Worm (Caenorhabditis elegans) whole organism, midembryonic: ENCODE results near the gene ZK177.2.

Experiments used
- T22C8.4 ChIP-seq: fragments of 200-800 bp; sonication (Bioruptor generic); IDR thresholded peaks from 2 replicates; pipeline ENCODE4 v1.3.6; 2022; ENCODE audit warnings: missing genetic modification characterization, missing compliant biosample characterization
- flt-1 ChIP-seq: fragments of 200-800 bp; sonication (Bioruptor generic); IDR thresholded peaks from 2 replicates; pipeline ENCODE4 v1.3.6; 2022; ENCODE audit warnings: missing genetic modification characterization, missing compliant biosample characterization
- klf-2 ChIP-seq: fragments of 200-800 bp; sonication (Bioruptor generic); conservative IDR thresholded peaks from 2 replicates; pipeline ENCODE4 v1.3.6; 2022; ENCODE audit warnings: missing genetic modification reagents, missing genetic modification characterization, missing compliant biosample characterization
- med-1 ChIP-seq: sonication (generic microtip); optimal IDR thresholded peaks from 2 replicates; lab custom pipeline; 2017; ENCODE audit warnings: missing genetic modification characterization, mild to moderate bottlenecking, missing compliant biosample characterization, antibody characterized with exemption, missing genetic modification reagents; ENCODE audit not compliant: insufficient read depth
- tab-1 ChIP-seq: fragments of 200-800 bp; sonication (Bioruptor generic); IDR thresholded peaks from 2 replicates; pipeline ENCODE4 v1.3.6; 2022; ENCODE audit warnings: missing genetic modification characterization, missing compliant biosample characterization
- ztf-23 ChIP-seq: fragments of 200-800 bp; sonication (Bioruptor generic); IDR thresholded peaks from 2 replicates; pipeline ENCODE4 v1.3.6; 2022; ENCODE audit warnings: missing genetic modification reagents, missing genetic modification characterization, missing compliant biosample characterization
- ztf-29 ChIP-seq: fragments of 200-800 bp; sonication (Bioruptor generic); IDR thresholded peaks from 2 replicates; pipeline ENCODE4 v1.3.6; 2022; ENCODE audit warnings: missing genetic modification reagents, missing genetic modification characterization, missing compliant biosample characterization

ce11 chrII:5518055-5518454 lies 955 bp upstream of the ZK177.2 start:
- TF ChIP-seq med-1 (no peak), flt-1 (GFP tag; lab: Robert Waterston, UW) (no peak), klf-2 (GFP tag; lab: Robert Waterston, UW) (no peak), tab-1 (GFP tag; lab: Robert Waterston, UW) (no peak), T22C8.4 (GFP tag; lab: Robert Waterston, UW) (no peak), ztf-29 (GFP tag; lab: Robert Waterston, UW) (no peak), ztf-23 (no peak)
